Worm (Caenorhabditis elegans): ENCODE results near the gene R10E9.4.

DNA sequence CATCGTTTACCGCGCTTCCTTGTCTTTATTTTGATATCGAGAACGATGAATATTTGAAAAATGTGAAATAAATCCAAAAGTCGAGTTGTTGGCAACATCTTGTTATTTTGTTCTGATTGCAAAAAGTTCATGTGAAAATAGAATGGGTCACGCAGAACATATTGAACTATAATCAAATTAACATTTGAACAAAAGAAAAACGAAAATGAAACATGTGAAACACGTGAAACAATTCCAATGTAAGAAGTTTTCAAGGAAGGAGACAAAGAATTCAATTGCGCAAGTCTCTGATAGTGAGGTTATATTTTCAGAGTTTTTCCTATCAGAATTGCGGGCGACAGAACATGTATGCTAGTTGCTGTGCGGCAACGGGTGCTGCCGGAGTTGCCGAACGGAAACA, 41.2 kb downstream of the R10E9.4 start, which contains the start of gene F37A8.2:
- TF ChIP-seq med-1 (GFP tag; optimal IDR thresholded peaks at IDR 0.05; ENCODE audit: insufficient read depth) (no peak), cog-1 (tag; optimal IDR thresholded peaks at IDR 0.05) (no peak), ref-1 (GFP tag; conservative IDR thresholded peaks at IDR 0.05) (no peak), klf-2 (GFP tag; conservative IDR thresholded peaks at IDR 0.05) (no peak), T22C8.4 (GFP tag; IDR thresholded peaks at IDR 0.05) (no peak), flt-1 (GFP tag; IDR thresholded peaks at IDR 0.05) (no peak), tab-1 (GFP tag; IDR thresholded peaks at IDR 0.05) (no peak)

Measured in whole organism, midembryonic.